Worm (Caenorhabditis elegans) whole organism, L4 larva: ENCODE results near the gene K05F1.13.

Source experiments
- F26F4.8 ChIP-seq: fragments of 200-800 bp; sonication (Bioruptor generic); conservative IDR thresholded peaks from 2 replicates; pipeline ENCODE4 v1.3.6; 2022; ENCODE audit warnings: missing genetic modification characterization, missing compliant biosample characterization
- F44E2.7 ChIP-seq: fragments of 200-800 bp; sonication (Bioruptor generic); IDR thresholded peaks from 2 replicates; pipeline ENCODE4 v2.1.2; 2022; ENCODE audit warnings: missing genetic modification characterization, missing compliant biosample characterization
- F49E8.2 ChIP-seq: sonication (generic microtip); optimal IDR thresholded peaks from 2 replicates; lab custom pipeline; 2016; ENCODE audit warnings: missing compliant biosample characterization, mild to moderate bottlenecking, missing genetic modification characterization, borderline replicate concordance
- T20F7.1 ChIP-seq: fragments of 200-800 bp; sonication (Bioruptor generic); optimal IDR thresholded peaks from 2 replicates; lab custom pipeline; 2018; ENCODE audit warnings: mild to moderate bottlenecking, missing genetic modification characterization, missing compliant biosample characterization
- Y48G9A.11 ChIP-seq: fragments of 200-800 bp; sonication (Bioruptor generic); IDR thresholded peaks from 2 replicates; pipeline ENCODE4 v1.3.6; 2022; ENCODE audit warnings: missing genetic modification reagents, missing genetic modification characterization, missing compliant biosample characterization
- Y5F2A.4 ChIP-seq: fragments of 200-800 bp; sonication (Bioruptor generic); optimal IDR thresholded peaks from 2 replicates; lab custom pipeline; 2018; ENCODE audit warnings: mild to moderate bottlenecking, missing genetic modification characterization, missing compliant biosample characterization
- ZK337.2 ChIP-seq: fragments of 200-800 bp; sonication (Bioruptor generic); IDR thresholded peaks from 2 replicates; pipeline ENCODE4 v1.3.6; 2022; ENCODE audit warnings: missing genetic modification reagents, missing genetic modification characterization, missing compliant biosample characterization
- ZK546.5 ChIP-seq, 2 experiments: sonication (generic microtip); optimal IDR thresholded peaks; 2 replicates each; lab custom pipeline; 2017; ENCODE audit warnings: missing biosample characterization in 2 of 2, missing genetic modification characterization in 2 of 2
- aha-1 ChIP-seq: fragments of 150-350 bp; peaks from one replicate; lab custom pipeline; 2014; ENCODE audit warnings: missing biosample characterization, missing genetic modification characterization
- attf-4 ChIP-seq: sonication (generic microtip); optimal IDR thresholded peaks from 3 replicates; lab custom pipeline; 2017; ENCODE audit warnings: missing biosample characterization, missing genetic modification characterization
- daf-19 ChIP-seq: fragments of 200-800 bp; sonication (Bioruptor generic); conservative IDR thresholded peaks from 2 replicates; pipeline ENCODE4 v1.3.6; 2022; ENCODE audit warnings: missing genetic modification characterization, missing compliant biosample characterization
- dmd-6 ChIP-seq: fragments of 200-800 bp; sonication (Bioruptor generic); IDR thresholded peaks from 2 replicates; pipeline ENCODE4 v1.3.6; 2022; ENCODE audit warnings: missing genetic modification reagents, missing genetic modification characterization, missing compliant biosample characterization
- dmd-8 ChIP-seq: fragments of 200-800 bp; sonication (Bioruptor generic); IDR thresholded peaks from 2 replicates; pipeline ENCODE4 v1.3.6; 2022; ENCODE audit warnings: missing genetic modification characterization, missing compliant biosample characterization
- dmd-9 ChIP-seq: fragments of 200-800 bp; sonication (Bioruptor generic); IDR thresholded peaks from 2 replicates; pipeline ENCODE4 v1.3.6; 2022; ENCODE audit warnings: missing genetic modification reagents, missing genetic modification characterization, missing compliant biosample characterization
- dpl-1 ChIP-seq: fragments of 150-350 bp; optimal IDR thresholded peaks from 2 replicates; lab custom pipeline; 2014; ENCODE audit warnings: missing biosample characterization, missing genetic modification reagents, missing genetic modification characterization
- dve-1 ChIP-seq: sonication (generic microtip); optimal IDR thresholded peaks from 2 replicates; lab custom pipeline; 2017; ENCODE audit warnings: antibody characterized with exemption, mild to moderate bottlenecking, missing genetic modification characterization, missing compliant biosample characterization; ENCODE audit not compliant: insufficient read depth
- hif-1 ChIP-seq, 2 experiments: sonication (generic microtip); optimal IDR thresholded peaks; 2 replicates each; lab custom pipeline; 2016 to 2017; ENCODE audit warnings: missing compliant biosample characterization in 2 of 2, missing genetic modification characterization in 2 of 2, missing genetic modification reagents in 2 of 2, missing genotype in 2 of 2, mild to moderate bottlenecking in 1 of 2
- hlh-11 ChIP-seq: fragments of 200-800 bp; sonication (Bioruptor generic); optimal IDR thresholded peaks from 2 replicates; lab custom pipeline; 2018; ENCODE audit warnings: mild to moderate bottlenecking, missing genetic modification characterization, missing compliant biosample characterization
- lin-1 ChIP-seq: fragments of 200-800 bp; sonication (Bioruptor generic); IDR thresholded peaks from 2 replicates; pipeline ENCODE4 v1.3.6; 2022; ENCODE audit warnings: missing genetic modification reagents, missing genetic modification characterization, missing compliant biosample characterization
- lin-38 ChIP-seq: fragments of 200-800 bp; sonication (Bioruptor generic); IDR thresholded peaks from 2 replicates; pipeline ENCODE4 v1.3.6; 2022; ENCODE audit warnings: missing genetic modification reagents, missing genetic modification characterization, missing compliant biosample characterization
- madf-5 ChIP-seq, 2 experiments: fragments of 200-800 bp; sonication (Bioruptor generic); IDR thresholded peaks; 2 replicates each; pipeline ENCODE4 v1.3.6; 2022; ENCODE audit warnings: missing compliant biosample characterization in 2 of 2, missing genetic modification characterization in 2 of 2
- madf-9 ChIP-seq: fragments of 200-800 bp; sonication (Bioruptor generic); conservative IDR thresholded peaks from 2 replicates; pipeline ENCODE4 v1.3.6; 2022; ENCODE audit warnings: missing genetic modification reagents, missing genetic modification characterization, missing compliant biosample characterization
- mdt-29 ChIP-seq: fragments of 200-800 bp; sonication (Bioruptor generic); IDR thresholded peaks from 2 replicates; pipeline ENCODE4 v1.3.6; 2022; ENCODE audit warnings: missing genetic modification reagents, missing genetic modification characterization, missing compliant biosample characterization
- mep-1 ChIP-seq: fragments of 150-350 bp; sonication (generic microtip); optimal IDR thresholded peaks from 3 replicates; lab custom pipeline; 2014; ENCODE audit warnings: missing biosample characterization, missing genetic modification characterization
- mes-2 ChIP-seq: sonication (generic microtip); optimal IDR thresholded peaks from 2 replicates; lab custom pipeline; 2016; ENCODE audit warnings: missing genotype, mild to moderate bottlenecking, missing genetic modification characterization, missing compliant biosample characterization; ENCODE audit not compliant: poor library complexity, severe bottlenecking
- mxl-2 ChIP-seq: fragments of 200-800 bp; sonication (Bioruptor generic); conservative IDR thresholded peaks from 2 replicates; pipeline ENCODE4 v1.3.6; 2022; ENCODE audit warnings: missing genetic modification reagents, missing genetic modification characterization, missing compliant biosample characterization
- mxl-3 ChIP-seq: fragments of 200-800 bp; sonication (Bioruptor generic); optimal IDR thresholded peaks from 2 replicates; lab custom pipeline; 2018; ENCODE audit warnings: mild to moderate bottlenecking, missing genetic modification characterization, missing compliant biosample characterization
- nhr-111 ChIP-seq: fragments of 200-800 bp; sonication (Bioruptor generic); optimal IDR thresholded peaks from 2 replicates; lab custom pipeline; 2018; ENCODE audit warnings: mild to moderate bottlenecking, missing genetic modification characterization, missing compliant biosample characterization
- nhr-237 ChIP-seq: sonication (generic microtip); optimal IDR thresholded peaks from 2 replicates; lab custom pipeline; 2017; ENCODE audit warnings: missing biosample characterization, missing genetic modification characterization
- nhr-28 ChIP-seq: fragments of 150-350 bp; optimal IDR thresholded peaks from 2 replicates; lab custom pipeline; 2014; ENCODE audit warnings: missing biosample characterization, missing genetic modification characterization
- nhr-41 ChIP-seq: fragments of 200-800 bp; sonication (Bioruptor generic); IDR thresholded peaks from 2 replicates; pipeline ENCODE4 v1.3.6; 2022; ENCODE audit warnings: missing genetic modification reagents, missing genetic modification characterization, missing compliant biosample characterization
- php-3 ChIP-seq: fragments of 200-800 bp; sonication (Bioruptor generic); IDR thresholded peaks from 2 replicates; pipeline ENCODE4 v1.3.6; 2022; ENCODE audit warnings: missing genetic modification reagents, missing genetic modification characterization, missing compliant biosample characterization
- rbr-2 ChIP-seq: sonication (generic microtip); optimal IDR thresholded peaks from 2 replicates; lab custom pipeline; 2016; ENCODE audit warnings: missing genotype, missing genetic modification characterization, missing compliant biosample characterization
- saeg-2 ChIP-seq: fragments of 200-800 bp; sonication (Bioruptor generic); IDR thresholded peaks from 2 replicates; pipeline ENCODE4 v1.3.6; 2022; ENCODE audit warnings: missing genetic modification reagents, missing genetic modification characterization, missing compliant biosample characterization
- snpc-1.2 ChIP-seq: fragments of 200-800 bp; sonication (Bioruptor generic); IDR thresholded peaks from 2 replicates; pipeline ENCODE4 v1.3.6; 2022; ENCODE audit warnings: missing genetic modification reagents, missing genetic modification characterization, missing compliant biosample characterization
- snpc-4 ChIP-seq: fragments of 150-350 bp; optimal IDR thresholded peaks from 2 replicates; lab custom pipeline; 2014; ENCODE audit warnings: missing biosample characterization, missing genetic modification characterization
- tra-1 ChIP-seq: fragments of 200-800 bp; sonication (Bioruptor generic); IDR thresholded peaks from 2 replicates; pipeline ENCODE4 v1.3.6; 2022; ENCODE audit warnings: missing genetic modification reagents, missing genetic modification characterization, missing compliant biosample characterization
- unc-130 ChIP-seq: sonication (generic microtip); optimal IDR thresholded peaks from 2 replicates; lab custom pipeline; 2016; ENCODE audit warnings: missing genetic modification reagents, missing genetic modification characterization, missing compliant biosample characterization
- unc-39 ChIP-seq: sonication (generic microtip); optimal IDR thresholded peaks from 2 replicates; lab custom pipeline; 2017; ENCODE audit warnings: missing biosample characterization, missing genetic modification characterization
- vab-7 ChIP-seq: fragments of 200-800 bp; sonication (Bioruptor generic); IDR thresholded peaks from 2 replicates; pipeline ENCODE4 v1.3.6; 2022; ENCODE audit warnings: missing genetic modification reagents, missing genetic modification characterization, missing compliant biosample characterization
- zfp-3 ChIP-seq: fragments of 200-800 bp; sonication (Bioruptor generic); conservative IDR thresholded peaks from 2 replicates; pipeline ENCODE4 v1.3.6; 2022; ENCODE audit warnings: missing genetic modification reagents, missing genetic modification characterization, missing compliant biosample characterization

Gene K05F1.13

ce11 chrII:5816346-5816745, 27.4 kb downstream of the K05F1.13 start, which contains the start of gene ZK1248.20:
Gene ZK1248.20, plus strand, starts transcription at chrII:5816646.
- TF ChIP-seq daf-19 (GFP tag; lab: Robert Waterston, UW), result no peak
- TF ChIP-seq mep-1 (tag; lab: Kevin White, UChicago), result no peak

ce11 chrII:5818298-5818697, 29.4 kb downstream of the K05F1.13 start, which contains the start of gene ZK1248.4:
Gene ZK1248.4, plus strand, starts transcription at chrII:5818598.
- no peak for TF ChIP-seq nhr-111 (GFP tag; lab: Kevin White, UChicago)
- TF ChIP-seq mdt-29 (GFP tag; lab: Robert Waterston, UW), result no peak
- no peak for TF ChIP-seq nhr-28
- TF ChIP-seq saeg-2, result no peak
- no peak for TF ChIP-seq nhr-41
- TF ChIP-seq Y5F2A.4 (GFP tag; lab: Kevin White, UChicago), result no peak
- TF ChIP-seq F49E8.2, result no peak
- TF ChIP-seq mxl-3 (GFP tag; lab: Kevin White, UChicago), result no peak
- TF ChIP-seq madf-9 (GFP tag; lab: Robert Waterston, UW), result no peak
- no peak for TF ChIP-seq hif-1 (tag; optimal IDR thresholded peaks at IDR 0.05; lab: Kevin White, UChicago)
- no peak for TF ChIP-seq dve-1
- TF ChIP-seq dpl-1, result no peak
- TF ChIP-seq mxl-2, result no peak
- no peak for TF ChIP-seq zfp-3 (GFP tag; lab: Robert Waterston, UW)
- TF ChIP-seq dmd-8, result no peak
- no peak for TF ChIP-seq nhr-237 (tag; lab: Kevin White, UChicago)
- TF ChIP-seq php-3 (GFP tag; lab: Robert Waterston, UW), result no peak
- TF ChIP-seq lin-1 (GFP tag; lab: Robert Waterston, UW), result no peak
- no peak for TF ChIP-seq attf-4
- no peak for TF ChIP-seq snpc-4

- TF ChIP-seq nhr-28 (peak; percentile 22), unc-130 (GFP tag; lab: Kevin White, UChicago) (peak; percentile 91), T20F7.1 (no peak), Y48G9A.11 (GFP tag; lab: Robert Waterston, UW) (peak; percentile 25; the same call in 1 of the 2 replicates), dmd-6 (GFP tag; lab: Robert Waterston, UW) (peak; percentile 34), F49E8.2 (no peak), snpc-4 (no peak), unc-39 (tag; lab: Kevin White, UChicago) (no peak), madf-9 (GFP tag; lab: Robert Waterston, UW) (peak; percentile 47; the same call in 1 of the 2 replicates), vab-7 (GFP tag; lab: Robert Waterston, UW) (0 out of 2 replicates have a peak, but pooled peaks have one; percentile 23), F26F4.8 (GFP tag; lab: Robert Waterston, UW) (no peak), ZK546.5 (tag; optimal IDR thresholded peaks at IDR 0.05; lab: Kevin White, UChicago) (no peak), php-3 (GFP tag; lab: Robert Waterston, UW) (no peak), mes-2 (tag; lab: Kevin White, UChicago) (peak; percentile 97), lin-38 (GFP tag; lab: Robert Waterston, UW) (peak; percentile 90), hif-1 (tag; optimal IDR thresholded peaks at IDR 0.05; lab: Kevin White, UChicago) (peak in 1 of 2 experiments; percentile 54), F44E2.7 (GFP tag; lab: Robert Waterston, UW) (no peak), snpc-1.2 (GFP tag; lab: Robert Waterston, UW) (0 out of 2 replicates have a peak, but pooled peaks have one; percentile 9), dmd-9 (GFP tag; lab: Robert Waterston, UW) (0 out of 2 replicates have a peak, but pooled peaks have one; percentile 40), tra-1 (GFP tag; lab: Robert Waterston, UW) (0 out of 2 replicates have a peak, but pooled peaks have one; percentile 21), aha-1 (peak; percentile 30), dpl-1 (peak; percentile 24), madf-5 (GFP tag; IDR thresholded peaks at IDR 0.05; lab: Robert Waterston, UW) (no peak), hlh-11 (tag; lab: Kevin White, UChicago) (no peak), ZK337.2 (GFP tag; lab: Robert Waterston, UW) (0 out of 2 replicates have a peak, but pooled peaks have one; percentile 62), rbr-2 (tag; lab: Kevin White, UChicago) (no peak)
Observed at ce11 chrII:5819655-5820054, 30.7 kb downstream of the K05F1.13 start.
